Fruit fly (Drosophila melanogaster) whole organism, embryonic: Measurements from ENCODE around the gene CG13876.
A peak's percentile ranks its signal among the peaks of the same experiment; 100 is the strongest.

ENCODE experiments used
- Adf1 ChIP-seq: fragments of 200-800 bp; sonication (Bioruptor generic); IDR thresholded peaks from 2 replicates; pipeline ENCODE4 v1.3.6; 2022; ENCODE audit warnings: missing biosample characterization, missing genetic modification characterization
- CG10565 ChIP-seq: fragments of 200-800 bp; sonication (Bioruptor generic); optimal IDR thresholded peaks from 3 replicates; lab custom pipeline; 2016; ENCODE audit warnings: missing biosample characterization, mild to moderate bottlenecking, missing genetic modification characterization
- CG10654 ChIP-seq: fragments of 200-800 bp; sonication (Bioruptor generic); optimal IDR thresholded peaks from 2 replicates; lab custom pipeline; 2016; ENCODE audit warnings: missing biosample characterization, missing genetic modification characterization
- CG11247 ChIP-seq: fragments of 200-800 bp; sonication (Bioruptor generic); IDR thresholded peaks from 2 replicates; pipeline ENCODE4 v1.3.6; 2022; ENCODE audit warnings: missing biosample characterization, missing genetic modification characterization
- CG12391 ChIP-seq: fragments of 200-800 bp; sonication (Bioruptor generic); optimal IDR thresholded peaks from 3 replicates; lab custom pipeline; 2018; ENCODE audit warnings: missing biosample characterization, mild to moderate bottlenecking, missing genetic modification characterization, moderate library complexity
- CG13775 ChIP-seq: fragments of 200-800 bp; sonication (Bioruptor generic); optimal IDR thresholded peaks from 3 replicates; lab custom pipeline; 2017; ENCODE audit warnings: missing biosample characterization, mild to moderate bottlenecking, missing genetic modification characterization
- CG15073 ChIP-seq: fragments of 200-800 bp; sonication (Bioruptor generic); optimal IDR thresholded peaks from 2 replicates; lab custom pipeline; 2016; ENCODE audit warnings: missing biosample characterization, missing genetic modification characterization
- CG2116 ChIP-seq: fragments of 200-800 bp; sonication (Bioruptor generic); optimal IDR thresholded peaks from 3 replicates; lab custom pipeline; 2018; ENCODE audit warnings: missing biosample characterization, mild to moderate bottlenecking, missing genetic modification characterization
- CG32767 ChIP-seq: fragments of 200-800 bp; sonication (Bioruptor generic); IDR thresholded peaks from 2 replicates; pipeline ENCODE4 v1.3.6; 2022; ENCODE audit warnings: missing biosample characterization, missing genetic modification characterization
- CG42726 ChIP-seq: fragments of 200-800 bp; sonication (Bioruptor generic); IDR thresholded peaks from 2 replicates; pipeline ENCODE4 v1.3.6; 2022; ENCODE audit warnings: missing biosample characterization, missing genetic modification characterization; ENCODE audit not compliant: partially characterized antibody
- CG4360 ChIP-seq: fragments of 200-800 bp; sonication (Bioruptor generic); IDR thresholded peaks from 2 replicates; pipeline ENCODE4 v1.3.6; 2022; ENCODE audit warnings: missing biosample characterization, missing genetic modification characterization
- CG5180 ChIP-seq: fragments of 200-800 bp; sonication (Bioruptor generic); optimal IDR thresholded peaks from 3 replicates; lab custom pipeline; 2017; ENCODE audit warnings: missing biosample characterization, missing genetic modification characterization, mild to moderate bottlenecking, moderate library complexity, missing genetic modification reagents
- CG9727 ChIP-seq: fragments of 200-800 bp; sonication (Bioruptor generic); optimal IDR thresholded peaks from 3 replicates; lab custom pipeline; 2017; ENCODE audit warnings: missing biosample characterization, mild to moderate bottlenecking, missing genetic modification characterization
- CHES-1-like ChIP-seq: fragments of 200-800 bp; sonication (Bioruptor generic); optimal IDR thresholded peaks from 2 replicates; lab custom pipeline; 2016; ENCODE audit warnings: missing biosample characterization, missing genetic modification characterization
- Ets97D ChIP-seq: fragments of 200-800 bp; sonication (Bioruptor generic); optimal IDR thresholded peaks from 3 replicates; lab custom pipeline; 2016; ENCODE audit warnings: missing biosample characterization, missing genetic modification characterization
- HLH3B ChIP-seq: fragments of 200-800 bp; sonication (Bioruptor generic); IDR thresholded peaks from 2 replicates; pipeline ENCODE4 v1.3.6; 2022; ENCODE audit warnings: missing biosample characterization, missing genetic modification characterization
- Hand ChIP-seq: fragments of 200-800 bp; sonication (Bioruptor generic); optimal IDR thresholded peaks from 2 replicates; lab custom pipeline; 2017; ENCODE audit warnings: mild to moderate bottlenecking, missing biosample characterization, missing genetic modification reagents, missing genetic modification characterization
- Hmx ChIP-seq: fragments of 200-800 bp; sonication (Bioruptor generic); optimal IDR thresholded peaks from 2 replicates; lab custom pipeline; 2016; ENCODE audit warnings: missing biosample characterization, missing genetic modification characterization
- Mad ChIP-seq: fragments of 200-800 bp; sonication (Bioruptor generic); optimal IDR thresholded peaks from 2 replicates; lab custom pipeline; 2016; ENCODE audit warnings: missing biosample characterization, missing genetic modification characterization
- Myb ChIP-seq: fragments of 200-800 bp; sonication (Bioruptor generic); optimal IDR thresholded peaks from 2 replicates; lab custom pipeline; 2016; ENCODE audit warnings: missing biosample characterization, missing genetic modification characterization
- Ravus ChIP-seq: fragments of 200-800 bp; sonication (Bioruptor generic); IDR thresholded peaks from 2 replicates; pipeline ENCODE4 v1.3.6; 2022; ENCODE audit warnings: missing biosample characterization, missing genetic modification characterization
- Sox100B ChIP-seq: fragments of 200-800 bp; sonication (Bioruptor generic); optimal IDR thresholded peaks from 3 replicates; lab custom pipeline; 2018; ENCODE audit warnings: missing biosample characterization, mild to moderate bottlenecking, missing genetic modification characterization
- ara ChIP-seq: fragments of 200-800 bp; sonication (Bioruptor generic); IDR thresholded peaks from 2 replicates; pipeline ENCODE4 v1.3.6; 2022; ENCODE audit warnings: missing biosample characterization, missing genetic modification characterization
- ash1 ChIP-seq: fragments of 200-800 bp; sonication (Bioruptor generic); optimal IDR thresholded peaks from 2 replicates; lab custom pipeline; 2018; ENCODE audit warnings: missing biosample characterization, mild to moderate bottlenecking, missing genetic modification characterization
- az2 ChIP-seq: fragments of 200-800 bp; sonication (Bioruptor generic); optimal IDR thresholded peaks from 3 replicates; lab custom pipeline; 2016; ENCODE audit warnings: missing biosample characterization, missing genetic modification characterization
- br ChIP-seq: fragments of >200 bp; optimal IDR thresholded peaks from 2 replicates; lab custom pipeline; 2017
- corto ChIP-seq: fragments of 200-800 bp; sonication (Bioruptor generic); optimal IDR thresholded peaks from 2 replicates; lab custom pipeline; 2016; ENCODE audit warnings: missing biosample characterization, mild to moderate bottlenecking, missing genetic modification characterization, moderate library complexity
- danr ChIP-seq: fragments of 200-800 bp; sonication (Bioruptor generic); IDR thresholded peaks from 2 replicates; pipeline ENCODE4 v1.3.6; 2022; ENCODE audit warnings: missing biosample characterization, missing genetic modification characterization
- dmrt11E ChIP-seq: fragments of 200-800 bp; sonication (Bioruptor generic); optimal IDR thresholded peaks from 3 replicates; lab custom pipeline; 2018; ENCODE audit warnings: missing biosample characterization, mild to moderate bottlenecking, missing genetic modification characterization, moderate library complexity
- emc ChIP-seq: fragments of 200-800 bp; sonication (Bioruptor generic); optimal IDR thresholded peaks from 2 replicates; lab custom pipeline; 2016; ENCODE audit warnings: missing biosample characterization, missing genetic modification characterization
- exex ChIP-seq: fragments of 200-800 bp; sonication (Bioruptor generic); optimal IDR thresholded peaks from 4 replicates; lab custom pipeline; 2018; ENCODE audit warnings: missing biosample characterization, mild to moderate bottlenecking, missing genetic modification characterization, moderate library complexity
- fru ChIP-seq: fragments of >200 bp; optimal IDR thresholded peaks from 2 replicates; lab custom pipeline; 2017
- hbn ChIP-seq: fragments of 200-800 bp; sonication (Bioruptor generic); IDR thresholded peaks from 2 replicates; pipeline ENCODE4 v1.3.6; 2022; ENCODE audit warnings: missing biosample characterization, missing genetic modification characterization; ENCODE audit not compliant: partially characterized antibody
- ind ChIP-seq: fragments of 200-800 bp; sonication (Bioruptor generic); optimal IDR thresholded peaks from 3 replicates; lab custom pipeline; 2016; ENCODE audit warnings: missing biosample characterization, missing genetic modification characterization
- jing ChIP-seq: fragments of 200-800 bp; sonication (Bioruptor generic); optimal IDR thresholded peaks from 2 replicates; lab custom pipeline; 2018; ENCODE audit warnings: missing biosample characterization, mild to moderate bottlenecking, missing genetic modification characterization
- kay ChIP-seq: fragments of 200-800 bp; sonication (Bioruptor generic); optimal IDR thresholded peaks from 2 replicates; lab custom pipeline; 2016; ENCODE audit warnings: missing biosample characterization, missing genetic modification characterization
- klu ChIP-seq: fragments of 200-800 bp; sonication (Bioruptor generic); IDR thresholded peaks from 2 replicates; pipeline ENCODE4 v1.3.6; 2022; ENCODE audit warnings: missing biosample characterization, missing genetic modification characterization
- kni ChIP-seq: fragments of 200-800 bp; sonication (Bioruptor generic); optimal IDR thresholded peaks from 3 replicates; lab custom pipeline; 2017; ENCODE audit warnings: mild to moderate bottlenecking, missing biosample characterization, missing genetic modification reagents, missing genetic modification characterization
- lab ChIP-seq: fragments of 200-800 bp; sonication (Bioruptor generic); optimal IDR thresholded peaks from 3 replicates; lab custom pipeline; 2017; ENCODE audit warnings: missing biosample characterization, missing genetic modification characterization, mild to moderate bottlenecking, moderate library complexity, missing genetic modification reagents
- lilli ChIP-seq: fragments of 200-800 bp; sonication (Bioruptor generic); optimal IDR thresholded peaks from 3 replicates; lab custom pipeline; 2016; ENCODE audit warnings: missing biosample characterization, missing genetic modification characterization
- nom ChIP-seq: fragments of 200-800 bp; sonication (Bioruptor generic); optimal IDR thresholded peaks from 2 replicates; lab custom pipeline; 2017; ENCODE audit warnings: missing biosample characterization, missing genetic modification characterization, mild to moderate bottlenecking, moderate library complexity, missing genetic modification reagents
- org-1 ChIP-seq: fragments of 200-800 bp; sonication (Bioruptor generic); optimal IDR thresholded peaks from 2 replicates; lab custom pipeline; 2017; ENCODE audit warnings: missing biosample characterization, missing genetic modification characterization
- p53 ChIP-seq: fragments of 200-800 bp; sonication (Bioruptor generic); optimal IDR thresholded peaks from 2 replicates; lab custom pipeline; 2016; ENCODE audit warnings: missing biosample characterization, missing genetic modification characterization
- pfk ChIP-seq: fragments of 200-800 bp; sonication (Bioruptor generic); optimal IDR thresholded peaks from 2 replicates; lab custom pipeline; 2018; ENCODE audit warnings: missing biosample characterization, mild to moderate bottlenecking, missing genetic modification characterization, moderate library complexity
- sd ChIP-seq: fragments of 200-800 bp; sonication (Bioruptor generic); optimal IDR thresholded peaks from 3 replicates; lab custom pipeline; 2018; ENCODE audit warnings: missing biosample characterization, mild to moderate bottlenecking, missing genetic modification characterization, moderate library complexity
- z ChIP-seq: fragments of 200-800 bp; sonication (Bioruptor generic); IDR thresholded peaks from 3 replicates; pipeline ENCODE4 v1.3.6; 2022; ENCODE audit warnings: missing biosample characterization, missing genetic modification characterization

Gene CG13876

dm6 chr3L:184251-184650 is 21.7 kb upstream of the CG13876 start, which contains the start of the genes CG34140, Mkp and Mtch (continued):
- TF ChIP-seq nom (GFP tag; lab: Kevin White, UChicago) (peak; percentile 7), CG5180 (no peak), Adf1 (peak; percentile 60), HLH3B (GFP tag; lab: Robert Waterston, UW) (peak; percentile 82), p53 (GFP tag; lab: Kevin White, UChicago) (peak; percentile 70), CG32767 (GFP tag; lab: Robert Waterston, UW) (peak; percentile 89), Myb (GFP tag; lab: Kevin White, UChicago) (peak; percentile 72), kni (GFP tag; lab: Kevin White, UChicago) (peak; percentile 81), klu (GFP tag; lab: Robert Waterston, UW) (peak; percentile 74), sd (tag; lab: Kevin White, UChicago) (no peak), Ravus (GFP tag; lab: Robert Waterston, UW) (peak; percentile 25; the same call in 1 of the 2 replicates), ind (GFP tag; lab: Kevin White, UChicago) (peak; percentile 91), CG15073 (peak; percentile 8), Hand (GFP tag; lab: Kevin White, UChicago) (peak; percentile 58), ash1 (GFP tag; lab: Kevin White, UChicago) (peak; percentile 9), Hmx (GFP tag; lab: Kevin White, UChicago) (no peak), corto (peak; percentile 79), CG4360 (peak; percentile 71), hbn (GFP tag; lab: Robert Waterston, UW) (peak; percentile 94), lilli (GFP tag; lab: Kevin White, UChicago) (peak; percentile 96), CG10654 (GFP tag; lab: Kevin White, UChicago) (peak; percentile 84), kay (GFP tag; lab: Kevin White, UChicago) (peak; percentile 90), CG11247 (GFP tag; lab: Robert Waterston, UW) (peak; percentile 76), CG2116 (GFP tag; lab: Kevin White, UChicago) (peak; percentile 94), CG9727 (GFP tag; lab: Kevin White, UChicago) (peak; percentile 83), fru (lab: Kevin White, UChicago) (no peak), CG12391 (tag; lab: Kevin White, UChicago) (peak; percentile 92), emc (GFP tag; lab: Kevin White, UChicago) (peak; percentile 68), CG42726 (GFP tag; lab: Robert Waterston, UW) (0 out of 2 replicates have a peak, but pooled peaks have one; percentile 59), dmrt11E (tag; lab: Kevin White, UChicago) (peak; percentile 80), CG13775 (GFP tag; lab: Kevin White, UChicago) (peak; percentile 87), danr (peak; percentile 76), br (no peak), org-1 (GFP tag; lab: Kevin White, UChicago) (no peak), exex (no peak), Mad (peak; percentile 84), z (GFP tag; lab: Robert Waterston, UW) (no peak), Ets97D (GFP tag; lab: Kevin White, UChicago) (peak; percentile 86), CHES-1-like (GFP tag; lab: Kevin White, UChicago) (peak; percentile 87), az2 (GFP tag; lab: Kevin White, UChicago) (peak; percentile 88), ara (GFP tag; lab: Robert Waterston, UW) (peak; percentile 79), CG10565 (GFP tag; lab: Kevin White, UChicago) (peak; percentile 4), lab (GFP tag; lab: Kevin White, UChicago) (no peak), Sox100B (GFP tag; lab: Kevin White, UChicago) (no peak), jing (GFP tag; lab: Kevin White, UChicago) (no peak), pfk (peak; percentile 18)
